Worm (Caenorhabditis elegans): ENCODE measurements around the gene col-187.

ce11 chrX:16087842-16088241 lies 15.1 kb downstream of the col-187 start:
- TF ChIP-seq elt-1 (tag; optimal IDR thresholded peaks at IDR 0.05; ENCODE audit: borderline replicate concordance, insufficient read depth): no peak
- no peak for TF ChIP-seq lsy-2 (tag; optimal IDR thresholded peaks at IDR 0.05)
- TF ChIP-seq ztf-11 (tag; optimal IDR thresholded peaks at IDR 0.05): no peak
- no peak for TF ChIP-seq nhr-28 (tag; optimal IDR thresholded peaks at IDR 0.05)
- TF ChIP-seq mep-1 (tag; optimal IDR thresholded peaks at IDR 0.05): no peak
- no peak for TF ChIP-seq unc-62 (GFP tag; optimal IDR thresholded peaks at IDR 0.05)
- no peak for TF ChIP-seq elt-3 (tag; optimal IDR thresholded peaks at IDR 0.05)
- TF ChIP-seq drap-1 (GFP tag; optimal IDR thresholded peaks at IDR 0.05): no peak
- TF ChIP-seq unc-120 (tag; optimal IDR thresholded peaks at IDR 0.05; ENCODE audit: poor library complexity, severe bottlenecking): no peak
- TF ChIP-seq flh-1 (GFP tag; optimal IDR thresholded peaks at IDR 0.05): no peak
- TF ChIP-seq lin-13 (tag; optimal IDR thresholded peaks at IDR 0.05): no peak
- TF ChIP-seq unc-39 (tag; optimal IDR thresholded peaks at IDR 0.05): no peak
- no peak for TF ChIP-seq ces-1 (GFP tag; optimal IDR thresholded peaks at IDR 0.05)
